Worm (Caenorhabditis elegans): ENCODE data around the gene spcs-2.

Gene spcs-2

ce11 chrIII:12916459-12916858 is 41.6 kb downstream of the spcs-2 start:
- TF ChIP-seq mml-1 (tag; optimal IDR thresholded peaks at IDR 0.05): no peak
- no peak for TF ChIP-seq nhr-77 (tag; optimal IDR thresholded peaks at IDR 0.05)
- TF ChIP-seq lin-15B (tag; optimal IDR thresholded peaks at IDR 0.05): no peak
- no peak for TF ChIP-seq ceh-82 (tag; optimal IDR thresholded peaks at IDR 0.05)
- no peak for TF ChIP-seq pha-4 (tag; optimal IDR thresholded peaks at IDR 0.05)

DNA sequence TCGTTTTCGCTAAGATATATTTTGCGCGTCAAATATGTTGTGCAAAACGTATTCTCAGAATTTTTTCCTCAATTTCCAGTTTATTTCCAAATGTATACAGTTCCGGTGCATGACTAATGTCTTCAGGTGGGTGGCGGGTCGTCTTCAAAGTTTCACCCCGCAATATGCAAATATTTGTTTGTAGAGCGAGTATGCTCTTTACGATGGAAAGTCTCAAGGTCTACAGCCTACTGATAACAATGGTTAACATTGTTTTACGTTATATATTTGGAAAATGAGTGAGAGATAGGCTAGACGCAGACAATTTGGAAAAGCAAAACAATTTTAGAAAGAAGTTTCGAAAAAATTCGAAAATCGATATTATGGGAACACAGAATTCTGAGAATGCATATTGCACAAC is 43.0 kb downstream of the spcs-2 start:
- TF ChIP-seq egl-5 (tag; optimal IDR thresholded peaks at IDR 0.05) (no peak), pha-4 (tag; optimal IDR thresholded peaks at IDR 0.05) (peak; percentile 56), elt-2 (tag; optimal IDR thresholded peaks at IDR 0.05) (peak; percentile 48), lin-15B (tag; optimal IDR thresholded peaks at IDR 0.05) (no peak), unc-62 (GFP tag; optimal IDR thresholded peaks at IDR 0.05) (no peak), eor-1 (tag; optimal IDR thresholded peaks at IDR 0.05) (no peak), pqm-1 (tag; optimal IDR thresholded peaks at IDR 0.05) (peak; percentile 36)

- no peak for TF ChIP-seq lin-39 (tag; optimal IDR thresholded peaks at IDR 0.05)
- no peak for TF ChIP-seq nhr-77 (tag; optimal IDR thresholded peaks at IDR 0.05)
- TF ChIP-seq skn-1 (tag; optimal IDR thresholded peaks at IDR 0.05): no peak
- TF ChIP-seq nhr-25 (tag; optimal IDR thresholded peaks at IDR 0.05): no peak
- no peak for TF ChIP-seq lin-15B (tag; optimal IDR thresholded peaks at IDR 0.05)
- no peak for TF ChIP-seq fos-1 (tag; optimal IDR thresholded peaks at IDR 0.05)
- no peak for TF ChIP-seq unc-39 (tag; optimal IDR thresholded peaks at IDR 0.05)
- TF ChIP-seq ztf-11 (tag; optimal IDR thresholded peaks at IDR 0.05): no peak
- no peak for TF ChIP-seq elt-2 (tag; optimal IDR thresholded peaks at IDR 0.05)
- TF ChIP-seq mml-1 (tag; optimal IDR thresholded peaks at IDR 0.05): no peak
- TF ChIP-seq ceh-28 (tag; optimal IDR thresholded peaks at IDR 0.05): no peak
- no peak for TF ChIP-seq nhr-11 (tag; optimal IDR thresholded peaks at IDR 0.05)
Measured at ce11 chrIII:12918575-12918974, 43.7 kb downstream of the spcs-2 start, which contains the start of gene Y37D8A.16. Y37D8A.16 (minus strand) TSS chrIII:12918675.

ce11 chrIII:12919882-12920281 is 45.1 kb downstream of the spcs-2 start:
- no peak for TF ChIP-seq ceh-16 (tag; optimal IDR thresholded peaks at IDR 0.05)
- TF ChIP-seq nhr-76 (tag; optimal IDR thresholded peaks at IDR 0.05): no peak
- TF ChIP-seq ceh-82 (tag; optimal IDR thresholded peaks at IDR 0.05): no peak
- TF ChIP-seq egl-27 (tag; optimal IDR thresholded peaks at IDR 0.05): no peak
- TF ChIP-seq fos-1 (tag; optimal IDR thresholded peaks at IDR 0.05): peak; percentile 48
- TF ChIP-seq ZK546.5 (tag; optimal IDR thresholded peaks at IDR 0.05): no peak
- TF ChIP-seq elt-3 (tag; optimal IDR thresholded peaks at IDR 0.05): no peak
- TF ChIP-seq pha-4 (tag; optimal IDR thresholded peaks at IDR 0.05): peak; percentile 95
- peak; percentile 69 for TF ChIP-seq hmg-11 (tag; optimal IDR thresholded peaks at IDR 0.05)
- no peak for TF ChIP-seq nhr-23 (tag; optimal IDR thresholded peaks at IDR 0.05)
- TF ChIP-seq nhr-77 (tag; optimal IDR thresholded peaks at IDR 0.05): no peak
- TF ChIP-seq ztf-11 (tag; optimal IDR thresholded peaks at IDR 0.05): no peak
- TF ChIP-seq sea-2 (GFP tag; optimal IDR thresholded peaks at IDR 0.05): no peak
- no peak for TF ChIP-seq lin-15B (tag; optimal IDR thresholded peaks at IDR 0.05)
- no peak for TF ChIP-seq nhr-11 (tag; optimal IDR thresholded peaks at IDR 0.05)
- peak; percentile 72 for TF ChIP-seq jun-1 (tag; optimal IDR thresholded peaks at IDR 0.05)
- TF ChIP-seq nhr-67 (tag; optimal IDR thresholded peaks at IDR 0.05): no peak
- no peak for TF ChIP-seq lin-39 (tag; optimal IDR thresholded peaks at IDR 0.05)
- TF ChIP-seq nhr-25 (tag; optimal IDR thresholded peaks at IDR 0.05): no peak
- TF ChIP-seq aly-2 (tag; optimal IDR thresholded peaks at IDR 0.05): no peak
- TF ChIP-seq snpc-4 (tag; optimal IDR thresholded peaks at IDR 0.05): no peak
- TF ChIP-seq elt-2 (tag; optimal IDR thresholded peaks at IDR 0.05): peak; percentile 53
- peak; percentile 41 for TF ChIP-seq pqm-1 (tag; optimal IDR thresholded peaks at IDR 0.05)
- no peak for TF ChIP-seq lsy-12 (tag; optimal IDR thresholded peaks at IDR 0.05)
- no peak for TF ChIP-seq tbx-2 (tag; optimal IDR thresholded peaks at IDR 0.05)
- no peak for TF ChIP-seq ceh-28 (tag; optimal IDR thresholded peaks at IDR 0.05)

DNA sequence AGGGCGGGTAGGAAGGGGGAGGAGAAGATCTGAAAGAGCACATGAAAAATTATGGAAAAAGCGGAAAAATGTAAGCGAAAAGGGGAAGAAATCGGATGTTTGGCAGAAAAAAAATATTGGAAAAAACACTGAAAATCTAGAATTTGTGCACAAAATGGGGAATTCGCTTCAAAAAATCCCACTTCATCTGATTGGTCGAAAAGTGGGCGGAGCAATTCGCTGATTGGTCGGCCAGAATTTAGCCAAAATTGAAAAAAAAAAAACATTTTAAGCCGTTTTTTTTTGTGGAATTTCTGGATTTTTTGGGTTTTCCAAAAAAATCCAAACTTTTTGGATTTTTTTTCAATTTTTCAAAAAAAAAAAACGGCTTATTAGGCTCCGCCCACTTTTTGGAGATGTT is 46.0 kb downstream of the spcs-2 start:
- TF ChIP-seq nhr-11 (tag; optimal IDR thresholded peaks at IDR 0.05) (no peak), nfya-1 (tag; optimal IDR thresholded peaks at IDR 0.05; ENCODE audit: insufficient read depth) (peak; percentile 84)

Measured in whole organism, L3 larva.